Fruit fly (Drosophila melanogaster) Kc167 (cell line): Measurements from ENCODE around the gene Acp65Aa.
"Not testable (repeated sequence)": the region's sequence is repeated elsewhere in the genome, so short reads cannot be mapped to it uniquely, and the experiment has no call there.

Experiments used
- Myc ChIP-seq: fragments of >200 bp; optimal IDR thresholded peaks from 2 replicates; lab custom pipeline; 2017; ENCODE audit warnings: missing external identifiers
- h ChIP-seq: fragments of >200 bp; optimal IDR thresholded peaks from 3 replicates; lab custom pipeline; 2018; ENCODE audit warnings: missing external identifiers
- insv ChIP-seq: fragments of >200 bp; optimal IDR thresholded peaks from 3 replicates; lab custom pipeline; 2018; ENCODE audit warnings: missing external identifiers
- psq ChIP-seq: fragments of >200 bp; optimal IDR thresholded peaks from 2 replicates; lab custom pipeline; 2017; ENCODE audit warnings: missing external identifiers
- ttk ChIP-seq: sonication (Bioruptor generic); optimal IDR thresholded peaks from 2 replicates; lab custom pipeline; 2017; ENCODE audit warnings: missing external identifiers

dm6 chr3L:6147887-6148286 lies 4.7 kb downstream of the Acp65Aa start, which contains the start of gene Cpr65Ax1:
- TF ChIP-seq h, ttk, Myc, psq, insv (lab: Kevin White, UChicago): not testable (repeated sequence)
